Worm (Caenorhabditis elegans) whole organism, L4 larva: ENCODE results near the gene C08B6.11.
A peak's percentile ranks its signal among the peaks of the same experiment; 100 is the strongest.

Source experiments
- T20F7.1 ChIP-seq: fragments of 200-800 bp; sonication (Bioruptor generic); optimal IDR thresholded peaks from 2 replicates; lab custom pipeline; 2018; ENCODE audit warnings: mild to moderate bottlenecking, missing genetic modification characterization, missing compliant biosample characterization
- Y5F2A.4 ChIP-seq: fragments of 200-800 bp; sonication (Bioruptor generic); optimal IDR thresholded peaks from 2 replicates; lab custom pipeline; 2018; ENCODE audit warnings: mild to moderate bottlenecking, missing genetic modification characterization, missing compliant biosample characterization
- Y75B8A.6 ChIP-seq: fragments of 200-800 bp; sonication (Bioruptor generic); IDR thresholded peaks from 2 replicates; pipeline ENCODE4 v1.3.6; 2022; ENCODE audit warnings: missing genetic modification reagents, missing genetic modification characterization, missing compliant biosample characterization
- aly-2 ChIP-seq: sonication (generic microtip); optimal IDR thresholded peaks from 2 replicates; lab custom pipeline; 2018; ENCODE audit warnings: missing biosample characterization, missing genetic modification characterization
- ceh-20 ChIP-seq: fragments of 200-800 bp; sonication (Bioruptor generic); IDR thresholded peaks from 2 replicates; pipeline ENCODE4 v1.3.6; 2022; ENCODE audit warnings: missing genetic modification reagents, missing genetic modification characterization, missing compliant biosample characterization
- ceh-28 ChIP-seq: fragments of 150-350 bp; optimal IDR thresholded peaks from 2 replicates; lab custom pipeline; 2014; ENCODE audit warnings: missing biosample characterization, missing genetic modification reagents, missing genetic modification characterization
- ceh-82 ChIP-seq: sonication (generic microtip); optimal IDR thresholded peaks from 2 replicates; lab custom pipeline; 2017; ENCODE audit warnings: missing biosample characterization, missing genetic modification characterization
- daf-16 ChIP-seq, 3 experiments: sonication (generic microtip); optimal IDR thresholded peaks; 2 replicates each; lab custom pipeline; 2016 to 2017; ENCODE audit warnings: missing genetic modification characterization in 3 of 3, missing genetic modification reagents in 3 of 3, mild to moderate bottlenecking in 2 of 3, missing compliant biosample characterization in 2 of 3, missing biosample characterization in 1 of 3, moderate library complexity in 1 of 3
- dmd-6 ChIP-seq: fragments of 200-800 bp; sonication (Bioruptor generic); IDR thresholded peaks from 2 replicates; pipeline ENCODE4 v1.3.6; 2022; ENCODE audit warnings: missing genetic modification reagents, missing genetic modification characterization, missing compliant biosample characterization
- dmd-8 ChIP-seq: fragments of 200-800 bp; sonication (Bioruptor generic); IDR thresholded peaks from 2 replicates; pipeline ENCODE4 v1.3.6; 2022; ENCODE audit warnings: missing genetic modification characterization, missing compliant biosample characterization
- dpl-1 ChIP-seq: fragments of 150-350 bp; optimal IDR thresholded peaks from 2 replicates; lab custom pipeline; 2014; ENCODE audit warnings: missing biosample characterization, missing genetic modification reagents, missing genetic modification characterization
- duxl-1 ChIP-seq: sonication (generic microtip); optimal IDR thresholded peaks from 2 replicates; lab custom pipeline; 2016; ENCODE audit warnings: mild to moderate bottlenecking, missing genetic modification characterization, moderate library complexity, missing compliant biosample characterization; ENCODE audit not compliant: poor library complexity
- dve-1 ChIP-seq: sonication (generic microtip); optimal IDR thresholded peaks from 2 replicates; lab custom pipeline; 2017; ENCODE audit warnings: antibody characterized with exemption, mild to moderate bottlenecking, missing genetic modification characterization, missing compliant biosample characterization; ENCODE audit not compliant: insufficient read depth
- egl-43 ChIP-seq: fragments of 200-800 bp; sonication (Bioruptor generic); IDR thresholded peaks from 2 replicates; pipeline ENCODE4 v1.3.6; 2022; ENCODE audit warnings: missing genetic modification reagents, missing genetic modification characterization, missing compliant biosample characterization
- gei-8 ChIP-seq: fragments of 200-800 bp; sonication (Bioruptor generic); optimal IDR thresholded peaks from 2 replicates; lab custom pipeline; 2018; ENCODE audit warnings: mild to moderate bottlenecking, missing genetic modification characterization, missing compliant biosample characterization
- hlh-30 ChIP-seq: sonication (generic microtip); optimal IDR thresholded peaks from 2 replicates; lab custom pipeline; 2017; ENCODE audit warnings: antibody characterized with exemption, mild to moderate bottlenecking, missing genetic modification characterization, missing compliant biosample characterization; ENCODE audit not compliant: insufficient read depth
- lin-13 ChIP-seq: fragments of 150-350 bp; optimal IDR thresholded peaks from 2 replicates; lab custom pipeline; 2014; ENCODE audit warnings: missing biosample characterization, missing genetic modification reagents, missing genetic modification characterization
- lin-38 ChIP-seq: fragments of 200-800 bp; sonication (Bioruptor generic); IDR thresholded peaks from 2 replicates; pipeline ENCODE4 v1.3.6; 2022; ENCODE audit warnings: missing genetic modification reagents, missing genetic modification characterization, missing compliant biosample characterization
- lin-39 ChIP-seq: fragments of 150-350 bp; optimal IDR thresholded peaks from 2 replicates; lab custom pipeline; 2014; ENCODE audit warnings: missing biosample characterization, missing genetic modification reagents, missing genetic modification characterization
- lsy-2 ChIP-seq, 2 experiments: fragments of 150-350 bp in 1 of 2; sonication (generic microtip) in 1 of 2; optimal IDR thresholded peaks; 2 replicates each; lab custom pipeline; 2014 to 2017; ENCODE audit warnings: missing biosample characterization in 2 of 2, missing genetic modification characterization in 2 of 2
- madf-9 ChIP-seq: fragments of 200-800 bp; sonication (Bioruptor generic); conservative IDR thresholded peaks from 2 replicates; pipeline ENCODE4 v1.3.6; 2022; ENCODE audit warnings: missing genetic modification reagents, missing genetic modification characterization, missing compliant biosample characterization
- mdt-29 ChIP-seq: fragments of 200-800 bp; sonication (Bioruptor generic); IDR thresholded peaks from 2 replicates; pipeline ENCODE4 v1.3.6; 2022; ENCODE audit warnings: missing genetic modification reagents, missing genetic modification characterization, missing compliant biosample characterization
- mep-1 ChIP-seq: fragments of 150-350 bp; sonication (generic microtip); optimal IDR thresholded peaks from 3 replicates; lab custom pipeline; 2014; ENCODE audit warnings: missing biosample characterization, missing genetic modification characterization
- nhr-10 ChIP-seq: fragments of 150-350 bp; optimal IDR thresholded peaks from 2 replicates; lab custom pipeline; 2014; ENCODE audit warnings: missing biosample characterization, missing genetic modification characterization
- nhr-102 ChIP-seq: sonication (generic microtip); optimal IDR thresholded peaks from 2 replicates; lab custom pipeline; 2016; ENCODE audit warnings: mild to moderate bottlenecking, missing genetic modification characterization, moderate library complexity, missing compliant biosample characterization
- nhr-11 ChIP-seq: fragments of 150-350 bp; optimal IDR thresholded peaks from 2 replicates; lab custom pipeline; 2014; ENCODE audit warnings: missing biosample characterization, missing genetic modification characterization
- nhr-237 ChIP-seq: sonication (generic microtip); optimal IDR thresholded peaks from 2 replicates; lab custom pipeline; 2017; ENCODE audit warnings: missing biosample characterization, missing genetic modification characterization
- nhr-28 ChIP-seq: fragments of 150-350 bp; optimal IDR thresholded peaks from 2 replicates; lab custom pipeline; 2014; ENCODE audit warnings: missing biosample characterization, missing genetic modification characterization
- nhr-6 ChIP-seq: fragments of 150-350 bp; optimal IDR thresholded peaks from 2 replicates; lab custom pipeline; 2014; ENCODE audit warnings: missing biosample characterization, missing genetic modification characterization
- nhr-76 ChIP-seq: fragments of 150-350 bp; optimal IDR thresholded peaks from 2 replicates; lab custom pipeline; 2014; ENCODE audit warnings: missing biosample characterization, missing genetic modification characterization
- nhr-77 ChIP-seq: fragments of 150-350 bp; optimal IDR thresholded peaks from 2 replicates; lab custom pipeline; 2014; ENCODE audit warnings: missing biosample characterization, missing genetic modification characterization
- php-3 ChIP-seq: fragments of 200-800 bp; sonication (Bioruptor generic); IDR thresholded peaks from 2 replicates; pipeline ENCODE4 v1.3.6; 2022; ENCODE audit warnings: missing genetic modification reagents, missing genetic modification characterization, missing compliant biosample characterization
- rbr-2 ChIP-seq: sonication (generic microtip); optimal IDR thresholded peaks from 2 replicates; lab custom pipeline; 2016; ENCODE audit warnings: missing genotype, missing genetic modification characterization, missing compliant biosample characterization
- saeg-2 ChIP-seq: fragments of 200-800 bp; sonication (Bioruptor generic); IDR thresholded peaks from 2 replicates; pipeline ENCODE4 v1.3.6; 2022; ENCODE audit warnings: missing genetic modification reagents, missing genetic modification characterization, missing compliant biosample characterization
- unc-62 ChIP-seq, 3 experiments: fragments of 150-350 bp in 1 of 3; sonication (generic microtip); optimal IDR thresholded peaks in 2 of 3; peaks in 1 of 3; 1 replicate in 1 of 3; 2 replicates in 2 of 3; lab custom pipeline; 2014 to 2017; ENCODE audit warnings: missing biosample characterization in 3 of 3, missing genetic modification characterization in 3 of 3, missing genetic modification reagents in 3 of 3, missing genotype in 1 of 3
- zag-1 ChIP-seq: fragments of 150-350 bp; optimal IDR thresholded peaks from 2 replicates; lab custom pipeline; 2014; ENCODE audit warnings: missing biosample characterization, missing genetic modification characterization
- zfp-3 ChIP-seq: fragments of 200-800 bp; sonication (Bioruptor generic); conservative IDR thresholded peaks from 2 replicates; pipeline ENCODE4 v1.3.6; 2022; ENCODE audit warnings: missing genetic modification reagents, missing genetic modification characterization, missing compliant biosample characterization
- zip-11 ChIP-seq: fragments of 200-800 bp; sonication (Bioruptor generic); IDR thresholded peaks from 2 replicates; pipeline ENCODE4 v1.3.6; 2022; ENCODE audit warnings: missing genetic modification characterization, missing compliant biosample characterization

C08B6.11 gene

DNA sequence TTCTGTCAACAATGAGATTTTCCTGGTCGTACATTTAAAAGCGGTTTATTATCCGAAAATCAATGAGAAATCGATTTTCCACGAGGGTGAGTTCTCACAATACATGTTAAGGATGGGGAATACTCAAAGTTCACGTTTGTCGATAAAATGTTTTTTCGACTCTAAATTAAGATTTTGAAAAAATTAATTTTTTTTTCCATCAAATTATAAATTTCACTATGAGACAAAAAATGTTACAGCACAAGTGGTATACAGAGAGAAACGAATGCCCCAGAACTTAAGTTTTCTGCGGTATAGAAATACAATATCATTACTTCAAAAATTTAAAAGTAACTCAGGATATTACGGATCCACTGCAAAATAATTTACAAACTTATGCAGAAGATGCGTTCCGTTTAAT is 29.2 kb upstream of the C08B6.11 start, which contains the start of gene R04B5.1:
Gene R04B5.1 (minus strand): TSS at position 101 of the 400 bp plus-strand sequence.
- no peak for TF ChIP-seq gei-8 (GFP tag; lab: Kevin White, UChicago)
- TF ChIP-seq egl-43, result no peak
- TF ChIP-seq hlh-30 (tag; lab: Kevin White, UChicago), result no peak
- TF ChIP-seq mdt-29 (GFP tag; lab: Robert Waterston, UW), result no peak
- no peak for TF ChIP-seq lin-38 (GFP tag; lab: Robert Waterston, UW)
- TF ChIP-seq ceh-20, result no peak
- TF ChIP-seq php-3 (GFP tag; lab: Robert Waterston, UW), result no peak
- no peak for TF ChIP-seq mep-1 (tag; lab: Kevin White, UChicago)
- no peak for TF ChIP-seq Y5F2A.4

- TF ChIP-seq duxl-1 (tag; lab: Kevin White, UChicago) (no peak), unc-62 (GFP tag; optimal IDR thresholded peaks at IDR 0.05 in 1 of 2; lab: Kevin White, UChicago) (peak in 1 of 2 experiments; percentile 94), unc-62 (tag; optimal IDR thresholded peaks at IDR 0.05; lab: Kevin White, UChicago) (no peak)
Measured at ce11 chrV:10080905-10081304, 26.5 kb upstream of the C08B6.11 start.

DNA sequence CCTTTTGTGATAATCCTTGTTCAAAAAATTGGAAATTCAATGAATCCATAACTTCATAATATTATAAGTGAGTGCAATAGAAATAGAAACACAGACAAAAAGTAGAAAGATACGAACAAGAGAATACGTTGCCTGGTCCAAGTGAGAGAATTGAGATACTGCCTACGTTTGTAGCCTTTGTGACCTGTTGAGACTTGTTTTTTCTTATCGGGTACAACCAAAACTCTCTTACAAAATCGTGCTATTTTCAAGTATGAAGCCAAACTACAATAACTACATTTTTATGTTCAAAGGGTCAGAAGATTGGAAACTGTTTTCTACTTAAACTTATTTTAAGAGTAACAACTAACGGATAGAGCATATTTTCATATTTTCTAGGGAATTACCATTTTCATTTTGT is 25.8 kb upstream of the C08B6.11 start, which contains the start of gene nhr-205:
Gene nhr-205 (minus strand): TSS at position 141 of the 400 bp plus-strand sequence.
- peak; percentile 89 for TF ChIP-seq nhr-28 (tag; lab: Kevin White, UChicago)
- no peak for TF ChIP-seq Y75B8A.6 (GFP tag; lab: Robert Waterston, UW)
- TF ChIP-seq nhr-237, result no peak
- no peak for TF ChIP-seq zag-1
- peak; percentile 89 for TF ChIP-seq nhr-77 (tag; lab: Kevin White, UChicago)
- no peak for TF ChIP-seq nhr-76 (tag; lab: Kevin White, UChicago)
- TF ChIP-seq lin-13, result no peak

ce11 chrV:10083999-10084468 is 23.4 kb upstream of the C08B6.11 start, which contains the start of gene nhr-12:
Gene nhr-12, minus strand, starts transcription at chrV:10084049.
- peak; percentile 65 for TF ChIP-seq dve-1
- TF ChIP-seq nhr-10 (tag; lab: Kevin White, UChicago), result no peak
- no peak for TF ChIP-seq nhr-237
- 0 out of 2 replicates have a peak, but pooled peaks have one; percentile 22 for TF ChIP-seq dmd-6 (GFP tag; lab: Robert Waterston, UW)
- no peak for TF ChIP-seq ceh-82 (tag; lab: Kevin White, UChicago)
- no peak for TF ChIP-seq daf-16 (GFP tag; optimal IDR thresholded peaks at IDR 0.05; lab: Kevin White, UChicago)
- peak; percentile 59 for TF ChIP-seq daf-16 (tag; optimal IDR thresholded peaks at IDR 0.05; lab: Kevin White, UChicago)
- no peak for TF ChIP-seq madf-9 (GFP tag; lab: Robert Waterston, UW)
- peak; percentile 91 for TF ChIP-seq nhr-28 (tag; lab: Kevin White, UChicago)
- peak; percentile 10 for TF ChIP-seq nhr-102 (tag; lab: Kevin White, UChicago)
- no peak for TF ChIP-seq nhr-76 (tag; lab: Kevin White, UChicago)
- no peak for TF ChIP-seq zfp-3 (GFP tag; lab: Robert Waterston, UW)
- no peak for TF ChIP-seq rbr-2 (tag; lab: Kevin White, UChicago)
- TF ChIP-seq nhr-11 (tag; lab: Kevin White, UChicago), result peak; percentile 0
- TF ChIP-seq lsy-2 (tag; optimal IDR thresholded peaks at IDR 0.05; lab: Kevin White, UChicago), result no peak
- TF ChIP-seq ceh-20, result no peak
- no peak for TF ChIP-seq nhr-77 (tag; lab: Kevin White, UChicago)
- no peak for TF ChIP-seq nhr-6
- TF ChIP-seq dmd-8, result no peak
- no peak for TF ChIP-seq saeg-2 (GFP tag; lab: Robert Waterston, UW)
- no peak for TF ChIP-seq T20F7.1 (GFP tag; lab: Kevin White, UChicago)
- TF ChIP-seq lin-39 (tag; lab: Kevin White, UChicago), result no peak
- no peak for TF ChIP-seq ceh-28 (tag; lab: Kevin White, UChicago)
- no peak for TF ChIP-seq aly-2 (tag; lab: Kevin White, UChicago)
- TF ChIP-seq unc-62 (GFP tag; optimal IDR thresholded peaks at IDR 0.05 in 1 of 2; lab: Kevin White, UChicago), result peak in 1 of 2 experiments; percentile 10
- TF ChIP-seq unc-62 (tag; optimal IDR thresholded peaks at IDR 0.05; lab: Kevin White, UChicago), result no peak
- no peak for TF ChIP-seq dpl-1 (GFP tag; lab: Kevin White, UChicago)
- TF ChIP-seq egl-43, result no peak
- no peak for TF ChIP-seq zip-11 (GFP tag; lab: Robert Waterston, UW)
